Fruit fly (Drosophila melanogaster) whole organism, larva: Measurements from ENCODE around the gene RpS9.

Experiments
- noc ChIP-seq: fragments of 200-800 bp; sonication (Bioruptor generic); optimal IDR thresholded peaks from 3 replicates; lab custom pipeline; 2019; ENCODE audit warnings: missing biosample characterization, mild to moderate bottlenecking, missing genetic modification characterization, moderate library complexity

The RpS9 gene

dm6 chr3L:9509037-9509830, 2.1 kb downstream of the RpS9 start, which contains the start of gene CG3408:
Gene CG3408, minus strand, starts transcription at chr3L:9509583.
- peak; percentile 43 for TF ChIP-seq noc (tag; lab: Kevin White, UChicago)

- TF ChIP-seq noc (tag; lab: Kevin White, UChicago) = peak; percentile 56
Observed at dm6 chr3L:9508653-9509036, 2.7 kb downstream of the RpS9 start.

dm6 chr3L:9506421-9506820, 4.9 kb downstream of the RpS9 start:
- TF ChIP-seq noc (tag; lab: Kevin White, UChicago) = peak; percentile 62

- no peak for TF ChIP-seq noc (tag; lab: Kevin White, UChicago)
Observed at dm6 chr3L:9505713-9506062, 5.6 kb downstream of the RpS9 start.

- TF ChIP-seq noc (tag; lab: Kevin White, UChicago) = peak; percentile 47
Observed at dm6 chr3L:9505007-9505712, 6.2 kb downstream of the RpS9 start, which contains the start of gene path. Gene path, minus strand, starts transcription at chr3L:9505328.

- TF ChIP-seq noc (tag; lab: Kevin White, UChicago) = no peak
Observed at dm6 chr3L:9504530-9504929, 6.8 kb downstream of the RpS9 start.

dm6 chr3L:9503552-9504317, 7.6 kb downstream of the RpS9 start:
- TF ChIP-seq noc (tag; lab: Kevin White, UChicago) = no peak

- no peak for TF ChIP-seq noc (tag; lab: Kevin White, UChicago)
Observed at dm6 chr3L:9502856-9503255, 8.5 kb downstream of the RpS9 start.

dm6 chr3L:9502294-9502693, 9.0 kb downstream of the RpS9 start:
- no peak for TF ChIP-seq noc (tag; lab: Kevin White, UChicago)

- TF ChIP-seq noc (tag; lab: Kevin White, UChicago) = no peak
Observed at dm6 chr3L:9501298-9501697, 10.0 kb downstream of the RpS9 start.

dm6 chr3L:9499919-9500807, 11.2 kb downstream of the RpS9 start:
- TF ChIP-seq noc (tag; lab: Kevin White, UChicago) = peak; percentile 51

- TF ChIP-seq noc (tag; lab: Kevin White, UChicago) = peak; percentile 7
Observed at dm6 chr3L:9497981-9498619, 13.2 kb downstream of the RpS9 start.

dm6 chr3L:9497249-9497648, 14.1 kb downstream of the RpS9 start:
- TF ChIP-seq noc (tag; lab: Kevin White, UChicago) = no peak

- TF ChIP-seq noc (tag; lab: Kevin White, UChicago) = no peak
Observed at dm6 chr3L:9492115-9492514, 19.2 kb downstream of the RpS9 start, which contains the start of gene CG32037. Gene CG32037, minus strand, starts transcription at chr3L:9492215.
